Fruit fly (Drosophila melanogaster) whole organism, embryonic: ENCODE measurements around the gene Cat.

Experiments
- Bdp1 ChIP-seq: fragments of 200-800 bp; sonication (Bioruptor generic); optimal IDR thresholded peaks from 3 replicates; lab custom pipeline; 2016; ENCODE audit warnings: missing biosample characterization, missing genetic modification characterization
- CG1024 ChIP-seq: fragments of 200-800 bp; sonication (Bioruptor generic); IDR thresholded peaks from 2 replicates; pipeline ENCODE4 v1.3.6; 2022; ENCODE audit warnings: missing biosample characterization, missing genetic modification characterization
- CG10321 ChIP-seq: fragments of 200-800 bp; sonication (Bioruptor generic); IDR thresholded peaks from 2 replicates; pipeline ENCODE4 v1.3.6; 2022; ENCODE audit warnings: missing biosample characterization, missing genetic modification characterization
- CG11696 ChIP-seq: fragments of 200-800 bp; sonication (Bioruptor generic); IDR thresholded peaks from 2 replicates; pipeline ENCODE4 v1.3.6; 2022; ENCODE audit warnings: missing biosample characterization, missing genetic modification characterization
- CG11723 ChIP-seq: fragments of 200-800 bp; sonication (Bioruptor generic); optimal IDR thresholded peaks from 2 replicates; lab custom pipeline; 2017; ENCODE audit warnings: missing biosample characterization, mild to moderate bottlenecking, missing genetic modification characterization
- CG12071 ChIP-seq: fragments of 200-800 bp; sonication (Bioruptor generic); optimal IDR thresholded peaks from 3 replicates; lab custom pipeline; 2018; ENCODE audit warnings: missing biosample characterization, mild to moderate bottlenecking, missing genetic modification characterization
- CG12769 ChIP-seq: fragments of 200-800 bp; sonication (Bioruptor generic); optimal IDR thresholded peaks from 2 replicates; lab custom pipeline; 2019; ENCODE audit warnings: missing biosample characterization, mild to moderate bottlenecking, missing genetic modification characterization, moderate library complexity
- CG14860 ChIP-seq: fragments of 200-800 bp; sonication (Bioruptor generic); IDR thresholded peaks from 3 replicates; pipeline ENCODE4 v1.3.6; 2022; ENCODE audit warnings: missing biosample characterization, missing genetic modification characterization; ENCODE audit not compliant: partially characterized antibody
- CG17359 ChIP-seq: fragments of 200-800 bp; sonication (Bioruptor generic); optimal IDR thresholded peaks from 3 replicates; lab custom pipeline; 2018; ENCODE audit warnings: missing biosample characterization, mild to moderate bottlenecking, missing genetic modification characterization, moderate library complexity
- CG1832 ChIP-seq: fragments of 200-800 bp; sonication (Bioruptor generic); optimal IDR thresholded peaks from 2 replicates; lab custom pipeline; 2017; ENCODE audit warnings: missing biosample characterization, mild to moderate bottlenecking, missing genetic modification characterization, inconsistent platforms
- CG2889 ChIP-seq: fragments of 200-800 bp; sonication (Bioruptor generic); IDR thresholded peaks from 3 replicates; pipeline ENCODE4 v1.3.6; 2022; ENCODE audit warnings: missing biosample characterization, missing genetic modification characterization
- CG34422 ChIP-seq: fragments of 200-800 bp; sonication (Bioruptor generic); IDR thresholded peaks from 3 replicates; pipeline ENCODE4 v1.3.6; 2022; ENCODE audit warnings: missing biosample characterization, missing genetic modification characterization
- CG3726 ChIP-seq: fragments of 200-800 bp; sonication (Bioruptor generic); IDR thresholded peaks from 3 replicates; pipeline ENCODE4, ENCODE4 v1.3.6; 2022; ENCODE audit warnings: missing biosample characterization, missing genetic modification characterization
- CG4360 ChIP-seq: fragments of 200-800 bp; sonication (Bioruptor generic); IDR thresholded peaks from 2 replicates; pipeline ENCODE4 v1.3.6; 2022; ENCODE audit warnings: missing biosample characterization, missing genetic modification characterization
- CG4424 ChIP-seq: fragments of 200-800 bp; sonication (Bioruptor generic); optimal IDR thresholded peaks from 3 replicates; lab custom pipeline; 2016; ENCODE audit warnings: missing biosample characterization, missing genetic modification characterization
- CG4730 ChIP-seq: fragments of 200-800 bp; sonication (Bioruptor generic); IDR thresholded peaks from 2 replicates; pipeline ENCODE4 v1.3.6; 2022; ENCODE audit warnings: missing biosample characterization, missing genetic modification characterization
- CG6654 ChIP-seq: fragments of 200-800 bp; sonication (Bioruptor generic); optimal IDR thresholded peaks from 2 replicates; lab custom pipeline; 2017; ENCODE audit warnings: missing biosample characterization, mild to moderate bottlenecking, missing genetic modification characterization
- CG8290 ChIP-seq, 3 experiments: fragments of 200-800 bp; sonication (Bioruptor generic); optimal IDR thresholded peaks; 2 replicates each; lab custom pipeline; 2016 to 2019; ENCODE audit warnings: missing biosample characterization in 3 of 3, missing genetic modification characterization in 3 of 3, mild to moderate bottlenecking in 2 of 3, moderate library complexity in 1 of 3
- Ets97D ChIP-seq: fragments of 200-800 bp; sonication (Bioruptor generic); optimal IDR thresholded peaks from 3 replicates; lab custom pipeline; 2016; ENCODE audit warnings: missing biosample characterization, missing genetic modification characterization
- HLH4C ChIP-seq: fragments of 200-800 bp; sonication (Bioruptor generic); IDR thresholded peaks from 3 replicates; pipeline ENCODE4 v1.3.6; 2022; ENCODE audit warnings: missing biosample characterization, missing genetic modification characterization; ENCODE audit not compliant: partially characterized antibody
- Hr3 ChIP-seq: fragments of 200-800 bp; sonication (Bioruptor generic); optimal IDR thresholded peaks from 3 replicates; lab custom pipeline; 2016; ENCODE audit warnings: missing biosample characterization, missing genetic modification characterization
- NC2β ChIP-seq: fragments of 200-800 bp; sonication (Bioruptor generic); optimal IDR thresholded peaks from 2 replicates; lab custom pipeline; 2016; ENCODE audit warnings: missing biosample characterization, missing genetic modification characterization
- Nf-YC ChIP-seq: fragments of 200-800 bp; optimal IDR thresholded peaks from 3 replicates; lab custom pipeline; 2019; ENCODE audit warnings: missing biosample characterization, mild to moderate bottlenecking, missing genetic modification characterization, moderate library complexity
- Pdp1 ChIP-seq, 2 experiments: fragments of 200-800 bp; sonication (Bioruptor generic); optimal IDR thresholded peaks; 3 replicates each; lab custom pipeline; 2016; ENCODE audit warnings: missing biosample characterization in 2 of 2, missing genetic modification characterization in 2 of 2, mild to moderate bottlenecking in 1 of 2, moderate library complexity in 1 of 2
- Six4 ChIP-seq: fragments of 200-800 bp; sonication (Bioruptor generic); optimal IDR thresholded peaks from 2 replicates; lab custom pipeline; 2016; ENCODE audit warnings: missing biosample characterization, missing genetic modification characterization
- Tbp ChIP-seq: fragments of >200 bp; optimal IDR thresholded peaks from 2 replicates; lab custom pipeline; 2018; ENCODE audit warnings: missing biosample characterization, missing genetic modification characterization
- Trl ChIP-seq, 3 experiments: fragments of >200 bp in 2 of 3; fragments of 200-800 bp in 1 of 3; sonication (Bioruptor generic) in 1 of 3; optimal IDR thresholded peaks; 2 replicates in 1 of 3; 3 replicates in 2 of 3; lab custom pipeline; 2016 to 2017; ENCODE audit warnings: missing biosample characterization in 1 of 3, missing genetic modification characterization in 1 of 3
- al ChIP-seq: fragments of 200-800 bp; sonication (Bioruptor generic); IDR thresholded peaks from 2 replicates; pipeline ENCODE4 v1.3.6; 2022; ENCODE audit warnings: missing biosample characterization, missing genetic modification characterization
- bab2 ChIP-seq: fragments of 200-800 bp; sonication (Bioruptor generic); optimal IDR thresholded peaks from 2 replicates; lab custom pipeline; 2016; ENCODE audit warnings: missing biosample characterization, missing genetic modification characterization
- ci ChIP-seq: fragments of 200-800 bp; sonication (Bioruptor generic); IDR thresholded peaks from 3 replicates; pipeline ENCODE4 v1.3.6; 2022; ENCODE audit warnings: missing biosample characterization, missing genetic modification characterization
- crol ChIP-seq: fragments of 200-800 bp; sonication (Bioruptor generic); IDR thresholded peaks from 2 replicates; pipeline ENCODE4 v1.3.6; 2022; ENCODE audit warnings: missing biosample characterization, missing genetic modification characterization
- dysf ChIP-seq: fragments of 200-800 bp; sonication (Bioruptor generic); IDR thresholded peaks from 3 replicates; pipeline ENCODE4 v1.3.6; 2022; ENCODE audit warnings: missing biosample characterization, missing genetic modification characterization
- en ChIP-seq: fragments of 200-800 bp; sonication (Bioruptor generic); optimal IDR thresholded peaks from 2 replicates; lab custom pipeline; 2016; ENCODE audit warnings: missing biosample characterization, missing genetic modification characterization
- eyg ChIP-seq: fragments of 200-800 bp; sonication (Bioruptor generic); optimal IDR thresholded peaks from 3 replicates; lab custom pipeline; 2016; ENCODE audit warnings: missing biosample characterization, missing genetic modification characterization
- fd102C ChIP-seq: fragments of 200-800 bp; sonication (Bioruptor generic); optimal IDR thresholded peaks from 2 replicates; lab custom pipeline; 2018; ENCODE audit warnings: missing biosample characterization, mild to moderate bottlenecking, missing genetic modification characterization, moderate library complexity
- ftz-f1 ChIP-seq: fragments of 200-800 bp; sonication (Bioruptor generic); optimal IDR thresholded peaks from 2 replicates; lab custom pipeline; 2016; ENCODE audit warnings: missing biosample characterization, missing genetic modification characterization
- ind ChIP-seq: fragments of 200-800 bp; sonication (Bioruptor generic); optimal IDR thresholded peaks from 3 replicates; lab custom pipeline; 2016; ENCODE audit warnings: missing biosample characterization, missing genetic modification characterization
- oc ChIP-seq: fragments of 200-800 bp; sonication (Bioruptor generic); optimal IDR thresholded peaks from 2 replicates; lab custom pipeline; 2018; ENCODE audit warnings: missing biosample characterization, mild to moderate bottlenecking, missing genetic modification characterization, moderate library complexity
- otp ChIP-seq: fragments of 200-800 bp; sonication (Bioruptor generic); IDR thresholded peaks from 3 replicates; pipeline ENCODE4, ENCODE4 v1.3.6; 2022; ENCODE audit warnings: missing biosample characterization, missing genetic modification characterization
- pum ChIP-seq: fragments of 200-800 bp; sonication (Bioruptor generic); optimal IDR thresholded peaks from 2 replicates; lab custom pipeline; 2016; ENCODE audit warnings: missing biosample characterization, missing genetic modification characterization
- ranshi ChIP-seq: fragments of 200-800 bp; sonication (Bioruptor generic); IDR thresholded peaks from 2 replicates; pipeline ENCODE4 v1.3.6; 2022; ENCODE audit warnings: missing biosample characterization, missing genetic modification characterization
- ro ChIP-seq: fragments of 200-800 bp; sonication (Bioruptor generic); IDR thresholded peaks from 2 replicates; pipeline ENCODE4 v1.3.6; 2022; ENCODE audit warnings: missing biosample characterization, missing genetic modification characterization
- sc ChIP-seq, 3 experiments: fragments of >200 bp in 2 of 3; fragments of 200-800 bp in 1 of 3; sonication (Bioruptor generic) in 1 of 3; optimal IDR thresholded peaks; 2 replicates in 2 of 3; 3 replicates in 1 of 3; lab custom pipeline; 2017; ENCODE audit warnings: mild to moderate bottlenecking in 1 of 3, missing biosample characterization in 1 of 3, missing genetic modification characterization in 1 of 3, missing genetic modification reagents in 1 of 3
- tio ChIP-seq: fragments of 200-800 bp; sonication (Bioruptor generic); optimal IDR thresholded peaks from 2 replicates; lab custom pipeline; 2017; ENCODE audit warnings: missing biosample characterization, missing genetic modification characterization, inconsistent platforms
- trem ChIP-seq: fragments of 200-800 bp; optimal IDR thresholded peaks from 3 replicates; lab custom pipeline; 2019; ENCODE audit warnings: missing biosample characterization, mild to moderate bottlenecking, missing genetic modification characterization, moderate library complexity
- trh ChIP-seq: fragments of 200-800 bp; sonication (Bioruptor generic); optimal IDR thresholded peaks from 2 replicates; lab custom pipeline; 2016; ENCODE audit warnings: missing biosample characterization, missing genetic modification characterization
- unpg ChIP-seq: fragments of 200-800 bp; sonication (Bioruptor generic); optimal IDR thresholded peaks from 3 replicates; lab custom pipeline; 2018; ENCODE audit warnings: missing biosample characterization, mild to moderate bottlenecking, missing genetic modification characterization, moderate library complexity
- z ChIP-seq: fragments of 200-800 bp; sonication (Bioruptor generic); IDR thresholded peaks from 3 replicates; pipeline ENCODE4 v1.3.6; 2022; ENCODE audit warnings: missing biosample characterization, missing genetic modification characterization

Cat gene

DNA sequence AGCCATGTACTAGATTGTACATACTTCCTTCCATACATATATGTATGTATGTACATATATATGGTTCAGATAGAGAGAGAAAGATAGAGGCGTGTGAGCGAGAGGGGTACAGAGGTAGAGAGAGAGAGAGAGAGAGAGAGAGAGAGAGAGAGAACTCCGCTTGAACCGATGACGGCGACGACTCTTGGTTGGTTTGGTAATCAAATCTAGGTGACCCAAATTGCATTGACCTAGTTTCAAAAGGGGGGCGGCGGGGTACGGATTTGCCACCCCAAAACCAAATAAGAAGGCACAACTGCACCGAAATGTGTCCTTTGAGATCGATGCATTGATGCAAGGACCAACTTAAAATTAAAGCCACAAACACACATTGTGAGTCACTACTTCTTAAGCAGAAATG lies 34.5 kb upstream of the Cat start (continued):
- TF ChIP-seq CG12071 (GFP tag; lab: Kevin White, UChicago) (peak; percentile 20), bab2 (GFP tag; lab: Kevin White, UChicago) (no peak), Hr3 (GFP tag; lab: Kevin White, UChicago) (peak; percentile 78), CG34422 (peak; percentile 41; the same call in 1 of the 3 replicates), otp (GFP tag; lab: Robert Waterston, UW) (no peak), CG12769 (tag; lab: Kevin White, UChicago) (peak; percentile 16), ro (GFP tag; lab: Robert Waterston, UW) (no peak), crol (peak; percentile 63), CG14860 (no peak), CG1832 (GFP tag; lab: Kevin White, UChicago) (peak; percentile 67), CG17359 (tag; lab: Kevin White, UChicago) (no peak), ftz-f1 (GFP tag; lab: Kevin White, UChicago) (peak; percentile 70), Six4 (GFP tag; lab: Kevin White, UChicago) (no peak), tio (GFP tag; lab: Kevin White, UChicago) (no peak), CG4730 (GFP tag; lab: Robert Waterston, UW) (no peak), dysf (GFP tag; lab: Robert Waterston, UW) (no peak), ci (GFP tag; lab: Robert Waterston, UW) (0 out of 3 replicates have a peak, but pooled peaks have one; percentile 51), z (GFP tag; lab: Robert Waterston, UW) (0 out of 3 replicates have a peak, but pooled peaks have one; percentile 34), Tbp (GFP tag; lab: Kevin White, UChicago) (no peak), CG1024 (no peak), CG8290 (GFP tag; optimal IDR thresholded peaks at IDR 0.05; lab: Kevin White, UChicago) (no peak), CG8290 (tag; optimal IDR thresholded peaks at IDR 0.05; lab: Kevin White, UChicago) (peak in 1 of 2 experiments; percentile 1), Trl (optimal IDR thresholded peaks at IDR 0.05; lab: Kevin White, UChicago) (peak; percentile 55 to 74), Trl (GFP tag; optimal IDR thresholded peaks at IDR 0.05; lab: Kevin White, UChicago) (no peak), Pdp1 (GFP tag; optimal IDR thresholded peaks at IDR 0.05; lab: Kevin White, UChicago) (peak in 1 of 2 experiments; percentile 67), eyg (no peak), Nf-YC (tag; lab: Kevin White, UChicago) (peak; percentile 41)

DNA sequence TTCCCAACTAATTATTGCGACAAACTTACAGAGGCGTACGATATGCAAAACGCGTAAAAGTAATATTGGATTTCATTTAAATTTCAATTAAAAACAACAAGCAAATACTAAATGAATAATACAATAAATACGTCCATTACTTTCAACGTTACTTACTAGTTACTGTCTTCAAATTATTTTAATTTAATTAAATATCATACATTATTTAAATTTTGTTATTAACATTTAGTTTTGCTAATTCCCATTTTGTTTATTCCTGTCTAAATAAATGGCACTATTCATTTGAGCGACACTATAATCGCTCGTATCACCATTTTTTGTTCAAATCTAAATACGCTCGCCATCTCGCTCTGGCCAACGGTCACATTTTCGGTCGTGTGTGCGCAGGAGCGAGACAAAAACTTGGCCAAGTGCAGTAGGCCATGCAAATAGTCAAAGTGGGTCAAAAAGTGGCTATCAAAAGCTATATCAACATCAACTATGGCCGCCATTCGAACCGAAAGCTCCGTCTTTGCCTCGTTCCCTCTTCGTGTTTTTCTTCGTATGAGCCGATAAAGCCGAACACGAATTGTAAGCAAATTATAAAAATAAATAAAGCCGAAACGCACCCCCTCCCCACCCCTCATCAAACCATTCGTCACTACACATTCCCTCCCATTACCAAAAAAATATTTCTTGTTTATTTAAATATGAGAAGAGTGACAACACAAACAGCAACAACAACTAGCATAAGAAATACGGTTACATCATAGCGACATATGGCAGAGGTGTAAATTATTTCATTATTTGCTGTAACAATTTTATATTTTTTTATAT lies 33.0 kb upstream of the Cat start:
- TF ChIP-seq sc (optimal IDR thresholded peaks at IDR 0.05; lab: Kevin White, UChicago) (no peak), sc (GFP tag; optimal IDR thresholded peaks at IDR 0.05; lab: Kevin White, UChicago) (no peak), trem (tag; lab: Kevin White, UChicago) (no peak), fd102C (GFP tag; lab: Kevin White, UChicago) (no peak), CG4730 (GFP tag; lab: Robert Waterston, UW) (no peak), CG11696 (GFP tag; lab: Robert Waterston, UW) (peak; percentile 83), CG2889 (GFP tag; lab: Robert Waterston, UW) (no peak), CG3726 (GFP tag; lab: Robert Waterston, UW) (no peak), ind (GFP tag; lab: Kevin White, UChicago) (no peak), ranshi (peak; percentile 31; the same call in 1 of the 2 replicates), CG4360 (0 out of 2 replicates have a peak, but pooled peaks have one; percentile 30), CG14860 (no peak), CG10321 (GFP tag; lab: Robert Waterston, UW) (peak; percentile 88), HLH4C (GFP tag; lab: Robert Waterston, UW) (no peak), Ets97D (peak; percentile 30), unpg (GFP tag; lab: Kevin White, UChicago) (peak; percentile 24), trh (GFP tag; lab: Kevin White, UChicago) (no peak), al (GFP tag; lab: Robert Waterston, UW) (no peak), CG6654 (GFP tag; lab: Kevin White, UChicago) (no peak), Bdp1 (GFP tag; lab: Kevin White, UChicago) (no peak), NC2β (GFP tag; lab: Kevin White, UChicago) (no peak), oc (tag; lab: Kevin White, UChicago) (peak; percentile 68), CG34422 (peak; percentile 51; the same call in 1 of the 3 replicates), CG11723 (GFP tag; lab: Kevin White, UChicago) (peak; percentile 68), pum (GFP tag; lab: Kevin White, UChicago) (no peak), en (GFP tag; lab: Kevin White, UChicago) (no peak), CG4424 (peak; percentile 0)
